Worm (Caenorhabditis elegans) whole organism, L1 larva: Measurements from ENCODE around the gene taco-1.

Experiments used
- C16A3.4 ChIP-seq: fragments of 150-350 bp; optimal IDR thresholded peaks from 2 replicates; lab custom pipeline; 2014; ENCODE audit warnings: missing biosample characterization, missing genetic modification characterization
- Y116A8C.19 ChIP-seq: sonication (generic microtip); optimal IDR thresholded peaks from 2 replicates; lab custom pipeline; 2016; ENCODE audit warnings: missing compliant biosample characterization, missing genetic modification characterization, borderline replicate concordance
- aly-2 ChIP-seq: fragments of 150-350 bp; optimal IDR thresholded peaks from 2 replicates; lab custom pipeline; 2014; ENCODE audit warnings: missing biosample characterization, missing genetic modification characterization
- blmp-1 ChIP-seq: fragments of 150-350 bp; optimal IDR thresholded peaks from 2 replicates; lab custom pipeline; 2014; ENCODE audit warnings: missing biosample characterization, missing genetic modification characterization
- ceh-63 ChIP-seq: fragments of 200-800 bp; sonication (Bioruptor generic); optimal IDR thresholded peaks from 2 replicates; lab custom pipeline; 2018; ENCODE audit warnings: mild to moderate bottlenecking, missing genetic modification characterization, missing compliant biosample characterization
- ceh-8 ChIP-seq: fragments of 200-800 bp; sonication (Bioruptor generic); optimal IDR thresholded peaks from 2 replicates; lab custom pipeline; 2018; ENCODE audit warnings: mild to moderate bottlenecking, missing genetic modification characterization, moderate library complexity, missing compliant biosample characterization
- ceh-82 ChIP-seq, 3 experiments: fragments of 150-350 bp in 1 of 3; sonication (generic microtip) in 2 of 3; optimal IDR thresholded peaks; 2 replicates each; lab custom pipeline; 2014 to 2017; ENCODE audit warnings: missing biosample characterization in 3 of 3, missing genetic modification characterization in 3 of 3
- ceh-88 ChIP-seq: fragments of 200-800 bp; sonication (Bioruptor generic); IDR thresholded peaks from 2 replicates; pipeline ENCODE4 v1.3.6; 2022; ENCODE audit warnings: missing genetic modification characterization, missing compliant biosample characterization
- ceh-90 ChIP-seq: sonication (generic microtip); optimal IDR thresholded peaks from 2 replicates; lab custom pipeline; 2016; ENCODE audit warnings: missing genetic modification characterization, missing compliant biosample characterization
- ces-1 ChIP-seq: fragments of 150-350 bp; optimal IDR thresholded peaks from 2 replicates; lab custom pipeline; 2014; ENCODE audit warnings: missing biosample characterization, missing genetic modification reagents, missing genetic modification characterization
- dpl-1 ChIP-seq, 3 experiments: fragments of 150-350 bp in 2 of 3; sonication (generic microtip) in 1 of 3; optimal IDR thresholded peaks; 2 replicates each; lab custom pipeline; 2014 to 2017; ENCODE audit warnings: missing biosample characterization in 3 of 3, missing genetic modification characterization in 3 of 3, missing genetic modification reagents in 3 of 3
- efl-1 ChIP-seq, 4 experiments: fragments of 150-350 bp; optimal IDR thresholded peaks in 3 of 4; peaks in 1 of 4; 1 replicate in 1 of 4; 2 replicates in 3 of 4; lab custom pipeline; 2014; ENCODE audit warnings: missing biosample characterization in 2 of 4, missing genetic modification characterization in 2 of 4, missing genetic modification reagents in 2 of 4
- efl-3 ChIP-seq: fragments of 200-800 bp; sonication (Bioruptor generic); optimal IDR thresholded peaks from 2 replicates; lab custom pipeline; 2018; ENCODE audit warnings: mild to moderate bottlenecking, missing genetic modification characterization, missing compliant biosample characterization
- egl-13 ChIP-seq: sonication (generic microtip); optimal IDR thresholded peaks from 2 replicates; lab custom pipeline; 2016; ENCODE audit warnings: missing genotype, missing genetic modification reagents, missing genetic modification characterization, missing compliant biosample characterization
- egl-27 ChIP-seq, 2 experiments: fragments of 150-350 bp in 1 of 2; sonication (generic microtip); optimal IDR thresholded peaks; 3 replicates each; lab custom pipeline; 2017 to 2018; ENCODE audit warnings: missing biosample characterization in 2 of 2, missing genetic modification characterization in 2 of 2, missing genetic modification reagents in 2 of 2
- elt-2 ChIP-seq: sonication (generic microtip); optimal IDR thresholded peaks from 2 replicates; lab custom pipeline; 2016; ENCODE audit warnings: missing genetic modification characterization, mild to moderate bottlenecking, inconsistent platforms, missing compliant biosample characterization, missing genetic modification reagents
- elt-3 ChIP-seq, 6 experiments: fragments of 150-350 bp in 1 of 6; sonication (generic microtip); optimal IDR thresholded peaks; 2 replicates each; lab custom pipeline; 2017 to 2018; ENCODE audit warnings: missing biosample characterization in 6 of 6, missing genetic modification characterization in 6 of 6, inconsistent platforms in 1 of 6
- ets-5 ChIP-seq: fragments of 200-800 bp; sonication (Bioruptor generic); IDR thresholded peaks from 2 replicates; pipeline ENCODE4 v1.3.6; 2022; ENCODE audit warnings: missing genetic modification characterization, missing compliant biosample characterization
- fkh-10 ChIP-seq: sonication (generic microtip); optimal IDR thresholded peaks from 2 replicates; lab custom pipeline; 2017; ENCODE audit warnings: missing biosample characterization, missing genetic modification reagents, missing genetic modification characterization
- fkh-8 ChIP-seq: sonication (generic microtip); optimal IDR thresholded peaks from 2 replicates; lab custom pipeline; 2016; ENCODE audit warnings: mild to moderate bottlenecking, missing genetic modification characterization, missing compliant biosample characterization
- fos-1 ChIP-seq: fragments of 150-350 bp; optimal IDR thresholded peaks from 2 replicates; lab custom pipeline; 2014; ENCODE audit warnings: missing biosample characterization, missing genetic modification characterization
- hpl-2 ChIP-seq: fragments of 150-350 bp; optimal IDR thresholded peaks from 2 replicates; lab custom pipeline; 2014; ENCODE audit warnings: missing biosample characterization, missing genetic modification reagents, missing genetic modification characterization
- isw-1 ChIP-seq: fragments of 200-800 bp; sonication (Bioruptor generic); IDR thresholded peaks from 2 replicates; pipeline ENCODE4 v1.3.6; 2022; ENCODE audit warnings: missing genetic modification characterization, missing compliant biosample characterization
- jun-1 ChIP-seq: fragments of 150-350 bp; optimal IDR thresholded peaks from 2 replicates; lab custom pipeline; 2014; ENCODE audit warnings: missing biosample characterization, missing genetic modification reagents, missing genetic modification characterization
- lir-3 ChIP-seq: sonication (generic microtip); optimal IDR thresholded peaks from 2 replicates; lab custom pipeline; 2016; ENCODE audit warnings: mild to moderate bottlenecking, missing genetic modification characterization, moderate library complexity, missing compliant biosample characterization; ENCODE audit not compliant: poor library complexity
- lsy-2 ChIP-seq, 2 experiments: fragments of 150-350 bp; optimal IDR thresholded peaks; 2 replicates each; lab custom pipeline; 2014; ENCODE audit warnings: missing biosample characterization in 2 of 2, missing genetic modification characterization in 2 of 2
- mab-9 ChIP-seq: fragments of 200-800 bp; sonication (Bioruptor generic); IDR thresholded peaks from 2 replicates; pipeline ENCODE4 v1.3.6; 2022; ENCODE audit warnings: missing genetic modification reagents, missing genetic modification characterization, missing compliant biosample characterization
- nhr-11 ChIP-seq: fragments of 150-350 bp; optimal IDR thresholded peaks from 2 replicates; lab custom pipeline; 2014; ENCODE audit warnings: missing biosample characterization, missing genetic modification characterization
- nhr-12 ChIP-seq: sonication (generic microtip); optimal IDR thresholded peaks from 2 replicates; lab custom pipeline; 2017; ENCODE audit warnings: missing biosample characterization, missing genetic modification characterization
- nhr-19 ChIP-seq: fragments of 200-800 bp; sonication (Bioruptor generic); conservative IDR thresholded peaks from 2 replicates; pipeline ENCODE4 v1.3.6; 2022; ENCODE audit warnings: missing genetic modification characterization, missing compliant biosample characterization
- nhr-47 ChIP-seq: sonication (generic microtip); optimal IDR thresholded peaks from 2 replicates; lab custom pipeline; 2016; ENCODE audit warnings: mild to moderate bottlenecking, missing genetic modification characterization, moderate library complexity, missing compliant biosample characterization
- nhr-71 ChIP-seq: sonication (generic microtip); optimal IDR thresholded peaks from 2 replicates; lab custom pipeline; 2016; ENCODE audit warnings: mild to moderate bottlenecking, missing genetic modification characterization, moderate library complexity, missing compliant biosample characterization
- nhr-76 ChIP-seq: sonication (generic microtip); optimal IDR thresholded peaks from 2 replicates; lab custom pipeline; 2017; ENCODE audit warnings: missing biosample characterization, missing genetic modification characterization
- nhr-85 ChIP-seq: sonication (generic microtip); peaks from one replicate; lab custom pipeline; 2016; ENCODE audit warnings: missing genetic modification characterization, inconsistent platforms, missing compliant biosample characterization
- pag-3 ChIP-seq: sonication (generic microtip); optimal IDR thresholded peaks from 2 replicates; lab custom pipeline; 2017; ENCODE audit warnings: missing genetic modification characterization, mild to moderate bottlenecking, missing compliant biosample characterization, antibody characterized with exemption, borderline replicate concordance; ENCODE audit not compliant: insufficient read depth
- pax-3 ChIP-seq: fragments of 200-800 bp; sonication (Bioruptor generic); optimal IDR thresholded peaks from 2 replicates; lab custom pipeline; 2018; ENCODE audit warnings: mild to moderate bottlenecking, missing genetic modification characterization, moderate library complexity, missing compliant biosample characterization
- pqm-1 ChIP-seq: sonication (generic microtip); optimal IDR thresholded peaks from 3 replicates; lab custom pipeline; 2017; ENCODE audit warnings: missing biosample characterization, missing genetic modification characterization
- snpc-4 ChIP-seq: fragments of 150-350 bp; optimal IDR thresholded peaks from 2 replicates; lab custom pipeline; 2014; ENCODE audit warnings: missing biosample characterization, missing genetic modification characterization
- sptf-1 ChIP-seq: fragments of 150-350 bp; optimal IDR thresholded peaks from 2 replicates; lab custom pipeline; 2014; ENCODE audit warnings: missing biosample characterization, missing genetic modification characterization
- sup-37 ChIP-seq: fragments of 200-800 bp; sonication (Bioruptor generic); optimal IDR thresholded peaks from 2 replicates; lab custom pipeline; 2018; ENCODE audit warnings: mild to moderate bottlenecking, missing genetic modification characterization, missing compliant biosample characterization
- swsn-7 ChIP-seq: sonication (generic microtip); optimal IDR thresholded peaks from 2 replicates; lab custom pipeline; 2016; ENCODE audit warnings: missing genetic modification characterization, missing compliant biosample characterization
- tlp-1 ChIP-seq: fragments of 150-350 bp; optimal IDR thresholded peaks from 2 replicates; lab custom pipeline; 2014; ENCODE audit warnings: missing biosample characterization, missing genetic modification characterization
- unc-130 ChIP-seq: fragments of 150-350 bp; optimal IDR thresholded peaks from 2 replicates; lab custom pipeline; 2017; ENCODE audit warnings: missing biosample characterization, missing genetic modification characterization, inconsistent platforms
- unc-62 ChIP-seq: fragments of 150-350 bp; optimal IDR thresholded peaks from 2 replicates; lab custom pipeline; 2014; ENCODE audit warnings: missing biosample characterization, missing genetic modification reagents, missing genetic modification characterization
- vab-15 ChIP-seq: sonication (generic microtip); optimal IDR thresholded peaks from 2 replicates; lab custom pipeline; 2017; ENCODE audit warnings: missing genotype, mild to moderate bottlenecking, missing genetic modification characterization, missing compliant biosample characterization
- zag-1 ChIP-seq: fragments of 150-350 bp; optimal IDR thresholded peaks from 2 replicates; lab custom pipeline; 2014; ENCODE audit warnings: missing biosample characterization, missing genetic modification characterization
- zip-4 ChIP-seq: fragments of 200-800 bp; sonication (Bioruptor generic); optimal IDR thresholded peaks from 2 replicates; lab custom pipeline; 2018; ENCODE audit warnings: mild to moderate bottlenecking, missing genetic modification characterization, moderate library complexity, missing compliant biosample characterization
- ztf-11 ChIP-seq, 2 experiments: sonication (generic microtip); optimal IDR thresholded peaks; 2 replicates each; lab custom pipeline; 2016 to 2017; ENCODE audit warnings: missing genetic modification characterization in 2 of 2, missing biosample characterization in 1 of 2, missing compliant biosample characterization in 1 of 2
- ztf-4 ChIP-seq: fragments of 150-350 bp; optimal IDR thresholded peaks from 2 replicates; lab custom pipeline; 2014; ENCODE audit warnings: missing biosample characterization, missing genetic modification characterization

taco-1 gene

ce11 chrIII:283817-284216, at the start of gene taco-1:
Gene taco-1 (plus strand): TSS chrIII:284117.
- TF ChIP-seq fkh-10 (no peak), C16A3.4 (tag; lab: Kevin White, UChicago) (no peak), efl-1 (optimal IDR thresholded peaks at IDR 0.05; lab: Kevin White, UChicago) (no peak), efl-1 (GFP tag; optimal IDR thresholded peaks at IDR 0.05 in 1 of 2; lab: Kevin White, UChicago) (no peak)
- TF ChIP-seq, all 84 proteins: peak for 0

ce11 chrIII:235115-235514, 48.8 kb upstream of the taco-1 start:
- no peak for TF ChIP-seq fos-1
- peak; percentile 38; the same call in 1 of the 2 replicates for TF ChIP-seq mab-9 (GFP tag; lab: Robert Waterston, UW)
- TF ChIP-seq jun-1 (tag; lab: Kevin White, UChicago) = peak; percentile 51
- TF ChIP-seq nhr-71 (tag; lab: Kevin White, UChicago) = no peak
- peak; percentile 63 to 73 for TF ChIP-seq efl-1 (optimal IDR thresholded peaks at IDR 0.05; lab: Kevin White, UChicago)
- peak; percentile 70 to 97 for TF ChIP-seq efl-1 (GFP tag; optimal IDR thresholded peaks at IDR 0.05 in 1 of 2; lab: Kevin White, UChicago)
- no peak for TF ChIP-seq nhr-11 (tag; lab: Kevin White, UChicago)
- no peak for TF ChIP-seq nhr-12 (tag; lab: Kevin White, UChicago)
- TF ChIP-seq ceh-88 = peak; percentile 82
- peak; percentile 50 for TF ChIP-seq ztf-4
- TF ChIP-seq Y116A8C.19 = no peak
- TF ChIP-seq tlp-1 (tag; lab: Kevin White, UChicago) = no peak
- peak; percentile 63 to 75 for TF ChIP-seq lsy-2 (tag; optimal IDR thresholded peaks at IDR 0.05; lab: Kevin White, UChicago)
- TF ChIP-seq zip-4 (GFP tag; lab: Kevin White, UChicago) = no peak
- no peak for TF ChIP-seq unc-62 (GFP tag; lab: Kevin White, UChicago)
- TF ChIP-seq aly-2 = peak; percentile 60
- TF ChIP-seq elt-3 (tag; optimal IDR thresholded peaks at IDR 0.05; lab: Kevin White, UChicago) = no peak
- TF ChIP-seq isw-1 = peak; percentile 70
- TF ChIP-seq sptf-1 (tag; lab: Kevin White, UChicago) = no peak
- no peak for TF ChIP-seq pqm-1 (tag; lab: Kevin White, UChicago)
- no peak for TF ChIP-seq zag-1 (tag; lab: Kevin White, UChicago)
- peak; percentile 45 for TF ChIP-seq pax-3 (tag; lab: Kevin White, UChicago)
- TF ChIP-seq blmp-1 (tag; lab: Kevin White, UChicago) = no peak
- TF ChIP-seq vab-15 = no peak
- no peak for TF ChIP-seq nhr-76
- peak; percentile 20 for TF ChIP-seq ceh-90
- TF ChIP-seq sup-37 = peak; percentile 55
- TF ChIP-seq nhr-19 = peak; percentile 69
- no peak for TF ChIP-seq egl-27 (tag; optimal IDR thresholded peaks at IDR 0.05; lab: Kevin White, UChicago)
- 0 out of 2 replicates have a peak, but pooled peaks have one; percentile 51 for TF ChIP-seq ets-5
- TF ChIP-seq egl-13 (tag; lab: Kevin White, UChicago) = no peak
- TF ChIP-seq ces-1 (GFP tag; lab: Kevin White, UChicago) = no peak
- peak; percentile 44 to 55 (median 47) for TF ChIP-seq ceh-82 (tag; optimal IDR thresholded peaks at IDR 0.05; lab: Kevin White, UChicago)
- TF ChIP-seq snpc-4 (tag; lab: Kevin White, UChicago) = peak; percentile 1
- TF ChIP-seq efl-3 (GFP tag; lab: Kevin White, UChicago) = no peak
- TF ChIP-seq elt-2 (tag; lab: Kevin White, UChicago) = no peak
- no peak for TF ChIP-seq ceh-63 (GFP tag; lab: Kevin White, UChicago)
- TF ChIP-seq fkh-8 (tag; lab: Kevin White, UChicago) = peak; percentile 81
- peak; percentile 83 for TF ChIP-seq nhr-85 (tag; lab: Kevin White, UChicago)
- no peak for TF ChIP-seq lir-3 (tag; lab: Kevin White, UChicago)
- no peak for TF ChIP-seq nhr-47 (tag; lab: Kevin White, UChicago)
- TF ChIP-seq ztf-11 (tag; optimal IDR thresholded peaks at IDR 0.05; lab: Kevin White, UChicago) = peak in 1 of 2 experiments; percentile 28
- peak; percentile 54 to 74 (median 70) for TF ChIP-seq dpl-1 (GFP tag; optimal IDR thresholded peaks at IDR 0.05; lab: Kevin White, UChicago)
- peak; percentile 0 for TF ChIP-seq hpl-2 (GFP tag; lab: Kevin White, UChicago)
- TF ChIP-seq pag-3 (tag; lab: Kevin White, UChicago) = no peak
- peak; percentile 13 for TF ChIP-seq unc-130 (tag; lab: Kevin White, UChicago)
- no peak for TF ChIP-seq ceh-8
- no peak for TF ChIP-seq swsn-7 (tag; lab: Kevin White, UChicago)
- no peak for TF ChIP-seq fkh-10
